Worm (Caenorhabditis elegans) whole organism, late embryonic: Measurements from ENCODE around the gene set-28.
"Not testable (repeated sequence)": the region's sequence is repeated elsewhere in the genome, so short reads cannot be mapped to it uniquely, and the experiment has no call there.

Source experiments
- ceh-18 ChIP-seq: sonication (generic microtip); optimal IDR thresholded peaks from 2 replicates; lab custom pipeline; 2016; ENCODE audit warnings: missing genetic modification characterization, missing compliant biosample characterization
- eyg-1 ChIP-seq: sonication (generic microtip); optimal IDR thresholded peaks from 2 replicates; lab custom pipeline; 2016; ENCODE audit warnings: missing genotype, missing genetic modification characterization, missing compliant biosample characterization
- lin-11 ChIP-seq: fragments of 200-800 bp; sonication (Bioruptor generic); optimal IDR thresholded peaks from 2 replicates; lab custom pipeline; 2018; ENCODE audit warnings: mild to moderate bottlenecking, missing genetic modification characterization, missing compliant biosample characterization
- nhr-11 ChIP-seq: fragments of 150-350 bp; optimal IDR thresholded peaks from 2 replicates; lab custom pipeline; 2014; ENCODE audit warnings: missing biosample characterization, missing genetic modification characterization
- nhr-232 ChIP-seq: sonication (generic microtip); optimal IDR thresholded peaks from 2 replicates; lab custom pipeline; 2016; ENCODE audit warnings: missing genetic modification characterization, missing compliant biosample characterization
- pax-1 ChIP-seq: fragments of 150-350 bp; optimal IDR thresholded peaks from 2 replicates; lab custom pipeline; 2014; ENCODE audit warnings: missing biosample characterization, missing genetic modification characterization
- pha-2 ChIP-seq: sonication (generic microtip); optimal IDR thresholded peaks from 2 replicates; lab custom pipeline; 2017; ENCODE audit warnings: mild to moderate bottlenecking, missing genetic modification characterization, missing compliant biosample characterization
- unc-55 ChIP-seq: sonication (generic microtip); optimal IDR thresholded peaks from 2 replicates; lab custom pipeline; 2017; ENCODE audit warnings: missing biosample characterization, missing genetic modification reagents, missing genetic modification characterization

DNA sequence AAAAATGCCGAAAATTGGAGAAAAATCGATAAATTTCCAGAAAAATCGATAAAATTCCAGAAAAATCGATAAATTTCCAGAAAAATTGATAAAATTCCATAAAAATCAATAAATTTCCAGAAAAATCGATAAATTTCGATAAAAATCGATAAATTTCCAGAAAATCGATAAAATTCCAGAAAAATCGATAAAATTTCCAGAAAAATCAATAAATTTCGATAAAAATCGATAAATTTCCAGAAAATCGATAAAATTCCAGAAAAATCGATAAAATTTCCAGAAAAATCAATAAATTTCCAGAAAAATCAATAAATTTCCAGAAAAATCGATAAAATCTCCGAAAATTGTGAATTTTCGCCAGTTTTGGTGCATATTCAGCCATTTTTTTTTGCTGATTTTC is 31.8 kb downstream of the set-28 start:
- TF ChIP-seq nhr-232; eyg-1 (tag; lab: Kevin White, UChicago); ceh-18; unc-55 (GFP tag; lab: Kevin White, UChicago); lin-11 (tag; lab: Kevin White, UChicago); nhr-11 (tag; lab: Kevin White, UChicago); pax-1; pha-2: not testable (repeated sequence)
